Fruit fly (Drosophila melanogaster) S2 (cell line): Measurements from ENCODE around the gene siz.

Experiments used
- CG8478 ChIP-seq: fragments of >200 bp; optimal IDR thresholded peaks from 2 replicates; lab custom pipeline; 2018
- CTCF ChIP-seq, 2 experiments: fragments of >200 bp; optimal IDR thresholded peaks; 2 replicates each; lab custom pipeline; 2018

Gene siz

DNA sequence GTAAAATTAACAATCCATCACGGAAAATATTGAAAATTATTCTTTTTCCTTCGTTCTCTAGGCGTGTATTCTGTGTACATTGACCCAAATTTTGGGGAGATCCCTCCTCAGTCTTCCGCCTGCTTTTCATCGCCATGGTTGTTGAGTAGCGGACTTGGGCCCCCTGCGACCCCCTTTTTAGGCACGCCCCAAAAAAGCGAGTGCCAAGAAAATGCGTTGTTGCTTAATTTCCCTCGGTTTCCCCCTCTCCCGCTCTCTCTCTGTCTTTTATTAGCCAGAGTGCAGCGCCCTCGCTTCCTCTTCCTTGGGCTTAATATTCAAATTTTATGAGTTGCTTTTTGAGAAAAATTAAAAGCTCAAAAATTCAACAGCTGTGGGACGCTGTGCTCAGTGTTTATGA, 6.5 kb downstream of the siz start:
- no peak for TF ChIP-seq CTCF (optimal IDR thresholded peaks at IDR 0.05; lab: Kevin White, UChicago)
- TF ChIP-seq CG8478 (lab: Kevin White, UChicago), result no peak

DNA sequence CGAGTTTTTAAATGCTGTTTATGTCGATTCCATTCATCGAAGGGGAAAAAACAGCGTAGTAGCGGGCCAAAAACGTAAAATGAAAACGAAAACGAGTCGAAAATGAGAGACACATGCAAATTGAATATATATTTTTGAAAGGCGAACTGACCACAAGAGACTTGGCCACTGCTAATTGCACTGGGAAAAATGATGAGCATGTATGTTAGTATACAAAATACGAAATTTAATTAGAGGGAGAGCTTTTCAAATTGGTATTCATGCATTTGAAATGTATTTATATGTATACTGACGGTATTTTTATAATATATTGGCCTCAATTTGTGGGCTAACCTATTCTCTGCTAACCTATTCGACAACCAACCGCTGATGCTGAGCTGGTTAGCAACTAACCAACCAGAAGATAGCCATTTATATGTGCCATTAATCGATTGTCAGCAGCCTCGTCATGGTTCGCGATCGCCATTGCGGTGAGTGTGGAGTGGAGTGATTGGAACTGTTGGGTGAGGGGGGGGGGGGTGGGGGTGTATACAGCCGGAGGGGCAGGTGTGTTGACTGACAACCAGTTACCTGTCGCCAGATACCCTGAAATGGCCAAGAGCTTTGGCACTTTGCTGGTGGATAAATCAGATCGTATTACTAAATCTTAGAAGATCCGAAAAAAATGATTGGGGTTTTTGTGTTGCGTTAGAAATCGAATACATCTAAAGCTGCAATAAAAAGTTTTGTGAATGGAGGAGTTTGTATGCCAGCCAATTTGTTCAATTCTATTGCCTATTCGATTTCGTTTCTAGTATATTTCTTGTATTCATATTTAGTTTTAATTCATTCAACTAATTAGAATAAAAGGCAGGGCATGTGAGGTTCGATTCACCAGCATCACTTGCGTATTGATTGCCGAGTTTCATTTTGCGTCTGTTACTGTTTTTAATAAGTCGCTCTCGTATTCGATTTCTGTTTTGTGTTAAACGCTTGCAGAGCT, 7.9 kb downstream of the siz start:
- TF ChIP-seq CTCF (optimal IDR thresholded peaks at IDR 0.05; lab: Kevin White, UChicago), result no peak
- TF ChIP-seq CG8478 (lab: Kevin White, UChicago), result no peak

DNA sequence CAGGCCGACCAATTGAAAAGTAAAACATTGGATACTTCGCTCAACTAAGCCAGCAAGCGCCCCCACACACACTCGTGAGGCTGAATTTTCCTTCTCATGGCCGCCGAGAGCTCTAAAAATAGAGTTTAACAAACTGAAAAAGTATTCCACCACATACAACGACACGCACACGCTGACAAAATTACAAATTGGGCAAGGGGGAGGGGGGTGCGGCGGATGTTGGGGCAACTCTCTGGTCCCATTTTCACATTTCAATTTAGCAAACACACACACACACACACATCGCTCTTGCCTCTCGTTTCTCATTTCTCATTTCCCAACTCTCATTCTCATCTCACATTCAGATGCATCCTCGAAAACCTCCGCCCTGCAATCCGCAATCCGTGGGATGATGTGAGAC, 9.1 kb downstream of the siz start:
- TF ChIP-seq CG8478 (lab: Kevin White, UChicago) (no peak), CTCF (optimal IDR thresholded peaks at IDR 0.05; lab: Kevin White, UChicago) (no peak)

DNA sequence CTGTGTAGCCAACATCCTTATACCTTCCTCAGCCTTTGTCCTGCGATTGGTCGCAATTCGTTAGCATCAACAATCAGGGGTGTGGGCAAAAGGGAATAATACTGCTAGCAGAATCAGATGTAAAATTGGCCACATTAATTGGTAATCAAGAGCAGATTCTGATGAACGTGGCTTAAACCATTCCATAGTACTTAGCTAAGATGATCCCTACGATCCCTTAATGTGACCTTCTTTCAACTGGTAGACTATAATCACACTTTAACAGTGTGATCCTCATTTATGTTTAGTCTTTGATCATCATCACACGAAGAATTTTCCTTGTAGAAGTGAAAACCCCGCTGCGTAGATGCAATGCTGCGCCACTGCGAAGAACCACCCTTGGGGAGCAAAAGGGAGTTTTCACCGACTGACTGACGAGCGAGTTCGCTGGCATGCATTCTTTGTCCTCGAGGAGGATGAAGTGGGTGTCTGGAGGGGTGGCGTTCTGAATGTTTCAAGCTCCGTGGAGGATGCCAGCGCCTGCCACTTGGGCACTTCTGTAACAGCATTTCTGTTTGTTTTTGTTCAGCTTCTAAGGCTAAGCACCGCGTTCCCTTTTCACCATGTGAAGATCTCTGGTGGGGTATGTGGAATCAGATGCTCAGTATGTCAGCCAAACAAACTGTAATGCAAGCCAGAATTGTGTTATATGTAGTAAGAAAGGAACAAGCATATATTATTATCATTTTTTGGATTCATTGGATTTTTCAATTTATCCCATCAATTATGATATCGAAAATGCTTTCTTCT, 9.8 kb downstream of the siz start:
- TF ChIP-seq CG8478 (lab: Kevin White, UChicago), result no peak
- TF ChIP-seq CTCF (optimal IDR thresholded peaks at IDR 0.05; lab: Kevin White, UChicago), result no peak

DNA sequence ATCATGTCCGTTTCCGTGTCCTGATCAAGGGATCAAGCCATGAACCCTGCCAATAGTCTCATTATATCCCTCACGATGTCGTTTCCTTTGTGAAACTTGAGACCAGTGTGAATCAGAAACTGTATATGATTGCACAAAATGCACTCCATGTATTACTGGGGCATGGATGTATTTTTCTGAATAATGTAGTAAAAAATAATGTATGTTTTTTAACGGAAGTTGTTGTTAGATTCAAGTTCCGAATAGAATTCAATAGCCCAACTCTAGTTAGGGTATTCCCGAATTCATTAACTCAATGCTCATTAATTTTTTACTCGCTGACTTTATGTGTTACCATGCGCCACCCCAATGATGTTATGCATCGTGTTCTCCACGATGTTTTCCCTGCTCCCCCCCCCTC, 10.4 kb downstream of the siz start:
- TF ChIP-seq CTCF (optimal IDR thresholded peaks at IDR 0.05; lab: Kevin White, UChicago) (no peak), CG8478 (lab: Kevin White, UChicago) (no peak)

DNA sequence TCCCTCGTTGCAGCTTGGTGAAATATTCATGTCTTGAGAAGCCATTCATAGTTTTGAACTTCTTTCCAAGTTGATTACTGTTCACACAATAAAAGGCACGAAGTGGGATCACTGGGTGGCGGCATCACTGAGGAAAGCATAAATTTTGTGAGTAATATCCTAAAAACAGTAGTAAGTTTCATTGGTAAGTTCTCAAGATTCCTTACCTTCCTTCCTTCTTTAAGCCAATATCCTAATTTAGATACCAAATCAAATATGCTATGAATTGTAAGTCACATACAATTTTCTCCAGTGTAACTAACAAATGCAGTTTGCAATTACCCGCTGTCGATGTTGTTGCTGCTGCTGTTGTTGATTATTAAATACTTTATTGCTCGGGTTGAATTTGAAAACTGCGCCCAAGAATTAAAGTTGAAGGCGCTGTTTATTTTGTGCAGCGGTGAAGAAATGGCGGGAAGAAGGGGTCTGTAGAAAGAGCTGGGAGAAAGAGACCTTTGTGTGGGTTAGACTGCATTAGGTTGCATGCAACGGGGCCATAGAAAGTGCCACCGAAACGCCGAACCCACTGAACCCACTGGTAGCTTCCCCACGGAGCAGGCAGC, 11.9 kb downstream of the siz start:
- TF ChIP-seq CTCF (optimal IDR thresholded peaks at IDR 0.05; lab: Kevin White, UChicago), result no peak
- no peak for TF ChIP-seq CG8478 (lab: Kevin White, UChicago)

DNA sequence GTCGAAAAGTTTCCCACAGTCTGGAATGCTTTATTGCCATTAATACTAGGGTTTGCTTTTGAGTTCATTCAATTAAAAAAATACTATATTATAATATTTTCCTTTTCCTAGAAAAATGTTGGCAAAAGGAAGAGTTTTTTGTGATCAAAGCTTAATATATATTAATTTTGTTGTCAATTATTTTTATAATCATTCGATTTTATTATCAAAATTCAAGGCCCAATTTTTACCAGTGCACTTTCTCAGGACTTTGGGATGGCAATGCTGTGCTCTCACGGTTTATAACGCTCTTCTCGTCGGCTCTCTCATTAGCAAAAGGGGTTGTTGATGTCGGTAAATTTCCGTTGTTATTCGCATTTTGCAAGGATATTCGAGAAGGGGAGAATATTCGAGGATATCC, 12.7 kb downstream of the siz start:
- TF ChIP-seq CTCF (optimal IDR thresholded peaks at IDR 0.05; lab: Kevin White, UChicago) (no peak), CG8478 (lab: Kevin White, UChicago) (no peak)

DNA sequence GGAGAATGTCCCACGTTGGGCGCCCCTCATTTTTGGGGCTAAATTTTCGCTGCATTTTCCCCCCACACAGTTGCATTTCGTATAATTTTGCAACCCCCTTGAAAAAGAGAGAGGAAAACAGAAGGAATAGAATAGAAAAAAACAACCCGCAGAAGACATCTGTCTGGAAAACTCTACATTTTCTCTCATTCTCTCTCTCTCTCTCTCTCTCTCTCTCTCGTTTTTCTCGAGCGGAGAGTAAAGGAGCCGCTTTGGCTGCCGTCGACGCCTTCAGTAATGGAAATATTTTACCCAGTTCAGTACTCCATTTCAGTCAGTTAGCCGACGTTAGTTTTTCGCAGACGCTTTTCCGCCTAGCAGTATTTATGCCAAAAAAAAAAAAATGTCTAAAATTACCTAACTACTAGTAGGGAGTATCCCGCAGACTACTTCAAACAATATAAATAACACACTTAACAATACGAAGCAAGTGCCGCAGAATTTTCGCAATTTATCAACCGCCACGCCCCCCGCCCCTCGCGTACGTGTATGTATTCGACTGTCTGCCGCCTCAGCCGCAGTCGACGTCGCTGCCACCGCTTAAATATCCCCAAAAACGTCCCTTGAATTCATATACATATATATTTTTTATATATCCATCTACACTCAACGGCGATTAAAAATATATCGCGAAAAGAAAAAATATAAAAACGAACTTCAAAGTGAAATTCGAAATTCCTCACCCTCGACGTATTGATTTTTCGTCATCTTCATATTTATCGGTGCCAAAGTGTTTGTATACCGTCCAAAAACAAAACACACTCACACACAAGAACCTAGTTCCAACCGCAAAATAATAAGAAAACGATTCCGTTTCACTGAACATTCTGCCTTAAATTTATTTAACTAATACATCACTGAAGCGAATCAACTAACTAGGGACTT, 13.7 kb downstream of the siz start:
- TF ChIP-seq CG8478 (lab: Kevin White, UChicago), result no peak
- TF ChIP-seq CTCF (optimal IDR thresholded peaks at IDR 0.05; lab: Kevin White, UChicago), result no peak

DNA sequence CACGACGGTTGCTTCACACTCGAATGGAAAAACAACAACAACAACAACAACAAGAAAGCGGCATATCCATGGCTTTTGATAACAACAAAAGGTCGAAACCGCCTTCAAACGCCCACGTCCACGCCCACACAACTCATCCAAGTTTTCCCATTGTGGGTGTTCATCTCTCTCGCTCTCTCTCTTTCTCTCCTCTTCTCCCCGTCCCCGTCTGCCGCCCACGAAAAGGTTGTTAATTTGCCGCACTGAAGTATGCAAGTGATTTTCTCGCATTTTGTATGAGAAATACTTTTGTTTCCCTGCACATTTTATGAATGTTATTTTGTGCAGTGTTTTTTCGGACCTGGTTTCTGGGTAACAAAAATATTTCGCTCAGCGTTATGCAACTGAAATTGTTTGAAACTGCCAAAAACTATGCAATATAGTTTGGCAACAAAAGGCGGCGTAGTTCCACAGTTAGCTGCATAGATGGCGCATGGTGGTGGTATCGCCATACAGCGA, 15.1 kb downstream of the siz start:
- TF ChIP-seq CG8478 (lab: Kevin White, UChicago) (no peak), CTCF (optimal IDR thresholded peaks at IDR 0.05; lab: Kevin White, UChicago) (peak; percentile 98)

DNA sequence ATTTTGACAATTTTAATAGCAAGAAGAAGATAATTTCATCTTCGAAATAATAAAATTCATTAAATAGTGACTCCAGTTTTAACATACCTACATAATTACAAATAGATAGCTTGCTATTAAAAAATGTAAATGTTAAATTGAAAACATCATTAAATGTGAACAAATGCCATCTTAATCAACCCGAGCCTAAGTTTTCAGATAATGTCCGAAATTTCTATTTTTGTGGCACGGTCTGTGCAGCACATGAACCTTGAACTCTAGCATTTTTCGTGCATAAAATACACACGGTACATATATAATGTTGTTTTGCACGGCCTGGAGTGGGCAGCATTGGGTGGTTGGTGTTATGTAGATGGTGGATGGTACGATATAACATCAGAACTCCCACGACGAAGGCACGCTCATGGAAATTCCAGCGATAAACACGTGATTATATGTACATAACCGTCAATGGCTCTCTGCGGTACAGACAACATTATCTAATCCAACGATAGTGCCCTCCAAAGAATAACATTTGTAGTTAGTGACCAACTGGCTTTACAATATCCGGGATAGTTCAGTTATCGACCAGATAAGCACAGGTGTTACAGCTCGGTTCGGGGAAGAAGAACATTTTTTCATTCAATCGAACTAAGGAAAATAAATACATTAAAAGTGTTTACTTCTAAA, 15.9 kb downstream of the siz start:
- TF ChIP-seq CTCF (optimal IDR thresholded peaks at IDR 0.05; lab: Kevin White, UChicago) (no peak), CG8478 (lab: Kevin White, UChicago) (no peak)

DNA sequence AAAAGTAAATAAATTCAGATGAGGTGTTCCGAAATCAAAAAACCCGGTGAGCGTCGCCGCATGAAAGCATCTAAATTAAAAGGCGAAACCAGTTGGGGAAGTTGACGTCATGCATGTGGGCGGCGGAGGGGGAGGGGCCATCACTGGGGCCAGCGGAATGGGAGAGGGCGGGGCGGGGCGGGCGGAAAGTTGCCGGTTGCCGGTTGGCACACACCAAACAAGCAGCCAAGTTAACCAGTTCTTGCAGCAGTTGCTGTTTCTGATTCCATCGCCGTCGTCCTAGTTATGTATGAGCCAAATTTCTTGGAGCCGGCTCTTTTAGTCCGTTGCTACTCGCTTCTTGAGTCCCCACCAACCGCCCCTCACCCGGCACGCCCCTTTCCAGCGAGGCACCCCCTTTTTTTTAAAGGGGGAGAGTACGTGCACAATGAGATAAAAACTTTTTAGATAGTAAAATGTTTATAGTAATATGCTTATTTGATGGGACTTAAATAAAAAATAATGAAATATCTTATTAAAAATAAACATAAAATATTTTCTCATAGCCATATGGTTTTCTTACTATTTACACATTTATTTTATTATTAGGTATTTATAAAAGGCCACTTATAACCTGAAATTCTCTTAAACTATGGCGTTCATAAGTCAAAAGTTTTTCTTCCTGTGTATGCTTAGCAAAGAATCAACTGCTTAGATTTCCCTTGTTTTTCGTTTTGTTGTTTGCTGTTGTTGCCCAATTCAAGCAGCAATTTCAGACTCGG, 18.0 kb downstream of the siz start:
- no peak for TF ChIP-seq CTCF (optimal IDR thresholded peaks at IDR 0.05; lab: Kevin White, UChicago)
- TF ChIP-seq CG8478 (lab: Kevin White, UChicago), result no peak

DNA sequence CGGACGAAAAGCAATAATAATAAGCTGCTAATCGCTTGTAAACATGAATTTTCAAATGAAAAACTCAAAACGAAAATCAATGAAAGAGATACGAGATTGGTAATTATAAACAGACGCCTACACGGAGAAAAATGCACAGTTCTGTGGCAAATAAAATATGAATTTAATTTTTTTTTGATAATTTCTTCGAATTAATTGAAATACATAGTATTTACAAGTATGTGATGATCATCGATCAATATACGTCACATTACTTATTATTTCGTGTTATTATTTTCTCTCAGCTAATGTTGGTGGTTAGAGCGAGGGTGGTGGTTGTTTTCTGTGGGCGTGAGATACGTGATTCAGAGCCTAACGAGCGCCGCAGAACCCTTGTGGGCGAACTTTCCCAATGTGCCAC, 19.4 kb downstream of the siz start:
- TF ChIP-seq CG8478 (lab: Kevin White, UChicago), result no peak
